ENCODE assay signal across 1 worm cellular context in genomic region chrII:14814894-14815568, ce11.
TF ChIP-seq lines count a peak whose summit lies in the region.

Gene W01D2.1, plus strand, starts transcription at chrII:14815518.

TF ChIP-seq in whole organism, L1 larva, 84 proteins besides CTCF, POLR2A, EP300 and RAD21 (continued from another document):
- TF ChIP-seq fkh-8 (tag; optimal IDR thresholded peaks at IDR 0.05; lab: Kevin White, UChicago) (peak; percentile 73), sptf-1 (tag; optimal IDR thresholded peaks at IDR 0.05; lab: Kevin White, UChicago) (no peak), snpc-4 (tag; optimal IDR thresholded peaks at IDR 0.05; lab: Kevin White, UChicago) (peak; percentile 75), jun-1 (tag; optimal IDR thresholded peaks at IDR 0.05; lab: Kevin White, UChicago) (peak; percentile 29), lir-3 (tag; optimal IDR thresholded peaks at IDR 0.05; lab: Kevin White, UChicago; ENCODE audit: poor library complexity) (no peak), nhr-12 (tag; optimal IDR thresholded peaks at IDR 0.05; lab: Kevin White, UChicago) (no peak), vab-15 (tag; optimal IDR thresholded peaks at IDR 0.05; lab: Kevin White, UChicago) (no peak), hpl-2 (GFP tag; optimal IDR thresholded peaks at IDR 0.05; lab: Kevin White, UChicago) (no peak), nhr-76 (tag; optimal IDR thresholded peaks at IDR 0.05; lab: Kevin White, UChicago) (no peak), zag-1 (tag; optimal IDR thresholded peaks at IDR 0.05; lab: Kevin White, UChicago) (no peak), ceh-88 (GFP tag; IDR thresholded peaks at IDR 0.05; lab: Robert Waterston, UW) (no peak), rnt-1 (tag; optimal IDR thresholded peaks at IDR 0.05; lab: Kevin White, UChicago) (peak; percentile 79), zip-4 (GFP tag; optimal IDR thresholded peaks at IDR 0.05; lab: Kevin White, UChicago) (no peak), unc-30 (tag; optimal IDR thresholded peaks at IDR 0.05; lab: Kevin White, UChicago) (no peak), ceh-8 (GFP tag; optimal IDR thresholded peaks at IDR 0.05; lab: Kevin White, UChicago) (no peak), Y116A8C.19 (tag; optimal IDR thresholded peaks at IDR 0.05; lab: Kevin White, UChicago; ENCODE audit: borderline replicate concordance) (no peak), grh-1 (GFP tag; IDR thresholded peaks at IDR 0.05; lab: Robert Waterston, UW) (no peak), ceh-82 (tag; optimal IDR thresholded peaks at IDR 0.05; lab: Kevin White, UChicago) (peak in 2 of 3 experiments; percentile 48 to 83), swsn-7 (tag; optimal IDR thresholded peaks at IDR 0.05; lab: Kevin White, UChicago) (peak; percentile 61), ceh-63 (GFP tag; optimal IDR thresholded peaks at IDR 0.05; lab: Kevin White, UChicago) (no peak), isw-1 (GFP tag; IDR thresholded peaks at IDR 0.05; lab: Robert Waterston, UW) (peak; percentile 64), efl-3 (GFP tag; optimal IDR thresholded peaks at IDR 0.05; lab: Kevin White, UChicago) (no peak), nhr-19 (GFP tag; conservative IDR thresholded peaks at IDR 0.05; lab: Robert Waterston, UW) (peak; percentile 66), aly-2 (tag; optimal IDR thresholded peaks at IDR 0.05; lab: Kevin White, UChicago) (no peak), C34B4.2 (tag; optimal IDR thresholded peaks at IDR 0.05; lab: Kevin White, UChicago) (no peak), C04F5.9 (tag; optimal IDR thresholded peaks at IDR 0.05; lab: Kevin White, UChicago) (no peak), nhr-77 (tag; optimal IDR thresholded peaks at IDR 0.05; lab: Kevin White, UChicago) (peak; percentile 88), hlh-17 (GFP tag; optimal IDR thresholded peaks at IDR 0.05; lab: Kevin White, UChicago; ENCODE audit: borderline replicate concordance) (no peak), nhr-11 (tag; optimal IDR thresholded peaks at IDR 0.05; lab: Kevin White, UChicago) (no peak), mdl-1 (tag; optimal IDR thresholded peaks at IDR 0.05; lab: Kevin White, UChicago) (peak in 1 of 2 experiments; percentile 57), hlh-4 (tag; optimal IDR thresholded peaks at IDR 0.05; lab: Kevin White, UChicago) (no peak), dpl-1 (GFP tag; optimal IDR thresholded peaks at IDR 0.05; lab: Kevin White, UChicago) (peak; percentile 92 to 94 (median 92)), pag-3 (tag; optimal IDR thresholded peaks at IDR 0.05; lab: Kevin White, UChicago; ENCODE audit: borderline replicate concordance, insufficient read depth) (no peak), tlp-1 (tag; optimal IDR thresholded peaks at IDR 0.05; lab: Kevin White, UChicago) (no peak), mep-1 (tag; optimal IDR thresholded peaks at IDR 0.05; lab: Kevin White, UChicago) (peak; percentile 81), skn-1 (tag; optimal IDR thresholded peaks at IDR 0.05; lab: Kevin White, UChicago) (peak; percentile 84), unc-62 (GFP tag; optimal IDR thresholded peaks at IDR 0.05; lab: Kevin White, UChicago) (no peak), nhr-237 (tag; optimal IDR thresholded peaks at IDR 0.05; lab: Kevin White, UChicago) (no peak), ceh-90 (tag; optimal IDR thresholded peaks at IDR 0.05; lab: Kevin White, UChicago) (no peak), aha-1 (tag; optimal IDR thresholded peaks at IDR 0.05; lab: Kevin White, UChicago) (no peak), efl-1 (optimal IDR thresholded peaks at IDR 0.05; lab: Kevin White, UChicago) (peak; percentile 71 to 93), efl-1 (GFP tag; optimal IDR thresholded peaks at IDR 0.05 in 1 of 2; lab: Kevin White, UChicago) (peak; percentile 92 to 99), nhr-28 (tag; optimal IDR thresholded peaks at IDR 0.05; lab: Kevin White, UChicago) (no peak), egl-13 (tag; optimal IDR thresholded peaks at IDR 0.05; lab: Kevin White, UChicago) (no peak), F16B12.6 (tag; optimal IDR thresholded peaks at IDR 0.05; lab: Kevin White, UChicago) (peak; percentile 49)
